Worm (Caenorhabditis elegans) whole organism, L3 larva: Measurements from ENCODE around the gene tpa-1.

Experiments used
- R02D3.7 ChIP-seq: fragments of 150-350 bp; optimal IDR thresholded peaks from 2 replicates; lab custom pipeline; 2014; ENCODE audit warnings: missing biosample characterization, missing genetic modification characterization
- aly-2 ChIP-seq: fragments of 150-350 bp; optimal IDR thresholded peaks from 2 replicates; lab custom pipeline; 2014; ENCODE audit warnings: missing biosample characterization, missing genetic modification characterization
- ama-1 ChIP-seq: fragments of 150-350 bp; optimal IDR thresholded peaks from 2 replicates; lab custom pipeline; 2018
- ceh-82 ChIP-seq: fragments of 150-350 bp; optimal IDR thresholded peaks from 2 replicates; lab custom pipeline; 2014; ENCODE audit warnings: missing biosample characterization, missing genetic modification characterization
- elt-1 ChIP-seq: fragments of 150-350 bp; optimal IDR thresholded peaks from 2 replicates; lab custom pipeline; 2014; ENCODE audit warnings: missing biosample characterization, missing genetic modification characterization
- elt-2 ChIP-seq: sonication (generic microtip); optimal IDR thresholded peaks from 2 replicates; lab custom pipeline; 2016; ENCODE audit warnings: missing genetic modification reagents, mild to moderate bottlenecking, missing genetic modification characterization, missing compliant biosample characterization
- fkh-10 ChIP-seq: sonication (generic microtip); optimal IDR thresholded peaks from 2 replicates; lab custom pipeline; 2017; ENCODE audit warnings: missing biosample characterization, missing genetic modification reagents, missing genetic modification characterization
- nfya-1 ChIP-seq: sonication (generic microtip); optimal IDR thresholded peaks from 2 replicates; lab custom pipeline; 2017; ENCODE audit warnings: missing genetic modification characterization, mild to moderate bottlenecking, missing compliant biosample characterization, antibody characterized with exemption, moderate library complexity; ENCODE audit not compliant: insufficient read depth
- nhr-25 ChIP-seq: sonication (generic microtip); optimal IDR thresholded peaks from 2 replicates; lab custom pipeline; 2017; ENCODE audit warnings: missing biosample characterization, missing genetic modification characterization
- nhr-76 ChIP-seq: fragments of 150-350 bp; sonication (generic microtip); optimal IDR thresholded peaks from 5 replicates; lab custom pipeline; 2014; ENCODE audit warnings: missing biosample characterization, missing genetic modification characterization
- nhr-77 ChIP-seq: fragments of 150-350 bp; optimal IDR thresholded peaks from 2 replicates; lab custom pipeline; 2014; ENCODE audit warnings: missing biosample characterization, missing genetic modification characterization
- snpc-4 ChIP-seq: fragments of 150-350 bp; optimal IDR thresholded peaks from 2 replicates; lab custom pipeline; 2014; ENCODE audit warnings: missing biosample characterization, missing genetic modification characterization
- unc-39 ChIP-seq: sonication (generic microtip); optimal IDR thresholded peaks from 4 replicates; lab custom pipeline; 2017; ENCODE audit warnings: missing biosample characterization, missing genetic modification characterization

DNA sequence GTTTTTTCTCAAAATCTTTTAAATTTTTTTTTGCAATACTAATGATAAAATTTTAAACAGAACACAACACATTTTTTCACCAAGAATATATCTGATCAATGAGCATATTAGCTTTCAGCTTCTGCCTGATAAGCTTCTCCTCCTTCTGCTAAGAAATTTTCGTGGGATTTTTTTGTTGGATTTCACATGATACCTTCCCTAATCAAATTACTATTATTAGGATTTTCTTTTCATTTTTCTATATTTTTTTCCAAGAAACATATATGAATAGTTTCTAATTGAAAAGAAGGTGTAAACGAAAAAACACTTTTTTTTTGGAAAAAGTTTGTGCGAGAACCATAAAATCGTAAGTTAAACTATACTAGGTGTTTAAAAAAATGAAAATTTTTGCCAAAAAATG, 18.6 kb upstream of the tpa-1 start:
- TF ChIP-seq aly-2 (no peak), elt-2 (tag; lab: Kevin White, UChicago) (no peak), nhr-76 (tag; lab: Kevin White, UChicago) (no peak), nhr-25 (no peak), nhr-77 (tag; lab: Kevin White, UChicago) (no peak), ama-1 (lab: Kevin White, UChicago) (no peak), unc-39 (tag; lab: Kevin White, UChicago) (no peak), elt-1 (tag; lab: Kevin White, UChicago) (no peak), nfya-1 (tag; lab: Kevin White, UChicago) (no peak), snpc-4 (no peak), ceh-82 (tag; lab: Kevin White, UChicago) (no peak), R02D3.7 (tag; lab: Kevin White, UChicago) (no peak), fkh-10 (no peak)
